Worm (Caenorhabditis elegans): ENCODE data around the gene T04F3.4.

The T04F3.4 gene

DNA sequence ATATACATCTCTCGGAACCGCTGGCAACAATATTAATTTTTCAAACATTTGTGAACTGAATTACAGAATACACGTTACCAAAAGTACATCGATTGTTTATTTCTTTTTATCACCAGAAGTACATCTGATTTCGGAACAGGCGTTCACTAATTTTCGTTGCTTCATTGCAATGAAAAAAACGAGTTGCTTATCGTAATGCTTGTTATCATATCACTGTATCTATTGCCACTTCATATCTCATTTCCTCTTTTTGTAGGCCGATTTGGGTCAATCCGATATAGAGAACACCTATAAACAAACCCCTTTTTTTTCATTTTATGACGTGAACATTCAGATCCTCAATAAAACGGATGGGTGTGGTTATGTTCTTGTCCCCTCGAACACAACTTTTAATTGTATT, 25.5 kb downstream of the T04F3.4 start:
- peak; percentile 39 for TF ChIP-seq nhr-23 (tag; optimal IDR thresholded peaks at IDR 0.05)
- TF ChIP-seq ztf-4 (tag; optimal IDR thresholded peaks at IDR 0.05), result no peak
- TF ChIP-seq elt-3 (tag; optimal IDR thresholded peaks at IDR 0.05), result peak in 2 of 3 experiments; percentile 59 to 75

DNA sequence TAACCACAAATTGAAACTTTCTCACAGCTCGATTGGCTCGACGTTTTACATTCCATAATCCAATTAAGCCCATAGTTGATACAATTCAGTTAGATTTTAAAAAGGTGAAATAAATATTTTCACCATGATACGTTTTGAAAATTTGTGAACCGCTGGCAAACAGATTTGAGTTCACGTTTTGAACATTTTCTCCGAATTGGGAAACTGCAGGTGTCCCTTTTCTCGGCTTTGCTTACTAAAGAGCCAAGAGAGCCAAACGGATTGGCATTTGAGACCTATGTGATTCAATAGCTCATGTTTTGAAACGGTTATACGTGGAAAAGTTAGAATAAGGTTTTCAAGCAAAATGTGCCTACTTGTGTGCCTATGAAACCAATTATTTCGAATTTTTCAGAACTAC, 26.0 kb downstream of the T04F3.4 start, which contains the start of gene spe-42:
Gene spe-42, minus strand, starts transcription at position 101 of the 400 bp plus-strand sequence.
- TF ChIP-seq nhr-76 (tag; optimal IDR thresholded peaks at IDR 0.05) (no peak), mdl-1 (tag; optimal IDR thresholded peaks at IDR 0.05) (no peak), egl-5 (tag; optimal IDR thresholded peaks at IDR 0.05) (no peak), nhr-11 (tag; optimal IDR thresholded peaks at IDR 0.05) (no peak), zag-1 (tag; optimal IDR thresholded peaks at IDR 0.05) (no peak), ceh-28 (tag; optimal IDR thresholded peaks at IDR 0.05) (no peak), ama-1 (optimal IDR thresholded peaks at IDR 0.05) (no peak), nhr-28 (tag; optimal IDR thresholded peaks at IDR 0.05) (no peak), R02D3.7 (tag; optimal IDR thresholded peaks at IDR 0.05) (no peak), nhr-67 (tag; optimal IDR thresholded peaks at IDR 0.05) (no peak), fos-1 (tag; optimal IDR thresholded peaks at IDR 0.05) (no peak), unc-39 (tag; optimal IDR thresholded peaks at IDR 0.05) (no peak), lsy-12 (tag; optimal IDR thresholded peaks at IDR 0.05) (no peak), snpc-4 (tag; optimal IDR thresholded peaks at IDR 0.05) (no peak), sea-2 (GFP tag; optimal IDR thresholded peaks at IDR 0.05) (no peak), ceh-9 (tag; optimal IDR thresholded peaks at IDR 0.05) (no peak), pqm-1 (tag; optimal IDR thresholded peaks at IDR 0.05) (no peak), nhr-77 (tag; optimal IDR thresholded peaks at IDR 0.05) (no peak), unc-62 (GFP tag; optimal IDR thresholded peaks at IDR 0.05) (no peak)

DNA sequence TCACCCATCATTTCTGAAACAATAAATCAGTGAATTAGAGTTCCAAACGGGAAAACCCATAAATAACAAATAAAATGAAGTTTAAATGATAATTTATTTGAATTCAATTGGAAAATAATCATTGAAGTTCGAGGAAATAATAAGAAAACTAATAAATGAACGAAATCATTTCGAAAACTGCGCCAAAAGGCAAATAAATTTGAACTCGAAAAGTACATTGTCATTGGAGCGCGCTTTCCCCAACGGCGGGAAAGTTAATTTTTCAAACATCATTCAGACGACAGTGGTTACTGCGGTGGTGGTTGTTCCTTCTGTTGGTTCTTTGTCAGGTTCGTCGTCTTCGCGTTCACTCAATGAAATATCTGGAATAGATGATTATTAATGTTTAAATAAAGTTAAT, 29.4 kb downstream of the T04F3.4 start, which contains the start of gene npp-22:
Gene npp-22, minus strand, starts transcription at position 13 of the 400 bp plus-strand sequence.
- TF ChIP-seq pqm-1 (tag; optimal IDR thresholded peaks at IDR 0.05), result no peak
- no peak for TF ChIP-seq R02D3.7 (tag; optimal IDR thresholded peaks at IDR 0.05)
- TF ChIP-seq daf-12 (tag; optimal IDR thresholded peaks at IDR 0.05), result peak; percentile 51
- peak; percentile 69 for TF ChIP-seq snpc-4 (tag; optimal IDR thresholded peaks at IDR 0.05)
- TF ChIP-seq mml-1 (tag; optimal IDR thresholded peaks at IDR 0.05), result no peak
- TF ChIP-seq nhr-25 (tag; optimal IDR thresholded peaks at IDR 0.05), result peak; percentile 50
- TF ChIP-seq nfya-1 (tag; optimal IDR thresholded peaks at IDR 0.05; ENCODE audit: insufficient read depth), result peak; percentile 67
- peak; percentile 80 for TF ChIP-seq lin-15B (tag; optimal IDR thresholded peaks at IDR 0.05)
- TF ChIP-seq egl-27 (tag; optimal IDR thresholded peaks at IDR 0.05), result no peak
- no peak for TF ChIP-seq ceh-16 (tag; optimal IDR thresholded peaks at IDR 0.05)
- no peak for TF ChIP-seq zag-1 (tag; optimal IDR thresholded peaks at IDR 0.05)
- peak; percentile 10 for TF ChIP-seq elt-2 (tag; optimal IDR thresholded peaks at IDR 0.05)
- peak; percentile 73 for TF ChIP-seq nhr-23 (tag; optimal IDR thresholded peaks at IDR 0.05)
- peak; percentile 42 for TF ChIP-seq egl-5 (tag; optimal IDR thresholded peaks at IDR 0.05)
- TF ChIP-seq unc-62 (GFP tag; optimal IDR thresholded peaks at IDR 0.05), result no peak

ce11 chrV:11732049-11732448, 30.8 kb downstream of the T04F3.4 start:
- TF ChIP-seq ztf-4 (tag; optimal IDR thresholded peaks at IDR 0.05) (no peak), sea-2 (GFP tag; optimal IDR thresholded peaks at IDR 0.05) (no peak), lsy-12 (tag; optimal IDR thresholded peaks at IDR 0.05) (no peak), nhr-237 (tag; optimal IDR thresholded peaks at IDR 0.05) (no peak), nhr-11 (tag; optimal IDR thresholded peaks at IDR 0.05) (no peak), skn-1 (tag; optimal IDR thresholded peaks at IDR 0.05) (no peak), pha-4 (tag; optimal IDR thresholded peaks at IDR 0.05) (no peak), jun-1 (tag; optimal IDR thresholded peaks at IDR 0.05) (no peak), zag-1 (tag; optimal IDR thresholded peaks at IDR 0.05) (no peak), lin-15B (tag; optimal IDR thresholded peaks at IDR 0.05) (no peak), hmg-11 (tag; optimal IDR thresholded peaks at IDR 0.05) (no peak), nhr-77 (tag; optimal IDR thresholded peaks at IDR 0.05) (no peak), fkh-10 (GFP tag; optimal IDR thresholded peaks at IDR 0.05) (no peak), ama-1 (optimal IDR thresholded peaks at IDR 0.05) (no peak), lin-39 (tag; optimal IDR thresholded peaks at IDR 0.05) (no peak), nhr-43 (tag; optimal IDR thresholded peaks at IDR 0.05; ENCODE audit: poor library complexity, severe bottlenecking) (no peak), snpc-4 (tag; optimal IDR thresholded peaks at IDR 0.05) (no peak)

Measured in whole organism, L3 larva.